Fruit fly (Drosophila melanogaster): Measurements from ENCODE around the gene Atpalpha.

Gene Atpalpha

DNA sequence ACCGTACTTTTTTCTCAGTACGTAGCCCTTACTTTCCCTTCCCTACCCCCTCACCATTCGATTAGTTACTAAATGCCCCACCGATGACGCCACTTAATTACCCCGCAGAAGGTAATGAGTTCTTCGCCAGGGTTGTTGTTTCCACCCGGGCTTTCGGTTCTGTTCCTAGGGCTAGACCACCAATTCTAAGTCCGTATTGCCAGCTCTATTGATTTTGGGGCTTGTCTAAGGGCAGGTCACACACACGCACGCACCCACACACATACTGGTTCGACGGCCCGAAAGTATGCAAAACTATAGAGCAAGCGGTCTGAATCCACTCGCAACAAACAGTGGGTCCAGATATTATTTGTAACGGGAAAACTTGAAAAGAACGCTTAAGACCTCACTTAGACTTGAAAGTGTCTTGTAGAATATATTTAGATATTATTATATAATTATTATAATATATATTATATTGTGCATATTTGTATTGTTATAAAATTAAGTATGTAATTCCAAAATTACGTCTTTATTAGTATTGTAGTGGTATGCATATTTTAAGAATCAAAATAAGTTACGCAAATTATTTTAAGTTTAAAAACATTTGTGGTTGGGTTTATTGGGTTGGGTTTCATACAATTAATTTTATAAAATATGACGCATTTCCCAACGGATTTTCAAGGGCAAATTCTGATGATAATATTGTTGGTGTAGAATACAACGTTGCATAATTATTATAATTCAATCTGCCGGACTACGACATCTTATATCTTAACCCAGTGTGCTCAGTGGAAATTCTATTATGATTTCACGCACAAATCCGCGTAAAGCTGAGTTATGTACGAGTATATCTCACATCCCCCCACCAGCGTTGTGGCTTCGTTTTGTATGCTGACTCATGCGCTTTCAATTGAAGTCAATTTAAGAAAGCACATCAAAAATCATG is 1.5 kb downstream of the Atpalpha start (continued):
- TF ChIP-seq CG34406 (GFP tag; optimal IDR thresholded peaks at IDR 0.05): peak; percentile 11
- no peak for TF ChIP-seq Sox102F (GFP tag; optimal IDR thresholded peaks at IDR 0.05)
- no peak for TF ChIP-seq CG9139 (GFP tag; optimal IDR thresholded peaks at IDR 0.05)
- TF ChIP-seq CG6792 (GFP tag; optimal IDR thresholded peaks at IDR 0.05): no peak
- TF ChIP-seq CG32006 (GFP tag; optimal IDR thresholded peaks at IDR 0.05): peak; percentile 32
- TF ChIP-seq spab (GFP tag; optimal IDR thresholded peaks at IDR 0.05): no peak
- no peak for TF ChIP-seq CG6808 (GFP tag; optimal IDR thresholded peaks at IDR 0.05)
- TF ChIP-seq Ets21C (GFP tag; optimal IDR thresholded peaks at IDR 0.05): no peak
- TF ChIP-seq cyc (GFP tag; optimal IDR thresholded peaks at IDR 0.05): no peak

DNA sequence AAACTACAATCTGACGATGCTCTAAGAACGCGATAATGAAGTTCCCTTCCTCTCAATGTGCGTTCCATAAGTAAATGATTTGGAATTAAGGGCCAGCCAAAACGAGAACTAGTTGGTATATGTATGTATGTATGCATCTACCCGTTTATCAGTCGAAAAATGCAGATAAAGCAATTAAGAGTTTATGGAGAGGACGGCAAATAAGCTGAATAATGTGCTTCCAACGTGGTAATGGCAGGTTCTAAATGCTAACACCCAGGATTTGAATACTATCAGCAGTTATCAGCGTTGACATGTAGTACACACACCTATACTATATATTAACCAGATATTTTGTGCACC is 2.1 kb downstream of the Atpalpha start:
- TF ChIP-seq CG16779 (tag; optimal IDR thresholded peaks at IDR 0.05): no peak
- no peak for TF ChIP-seq spab (GFP tag; optimal IDR thresholded peaks at IDR 0.05)
- no peak for TF ChIP-seq svp (GFP tag)
- no peak for TF ChIP-seq CG6854 (GFP tag; optimal IDR thresholded peaks at IDR 0.05)
- TF ChIP-seq Sox102F (GFP tag; optimal IDR thresholded peaks at IDR 0.05): no peak
- TF ChIP-seq CG8632 (GFP tag; optimal IDR thresholded peaks at IDR 0.05): no peak
- no peak for TF ChIP-seq CG3919 (GFP tag; optimal IDR thresholded peaks at IDR 0.05)
- TF ChIP-seq dac (GFP tag; optimal IDR thresholded peaks at IDR 0.05): no peak
- TF ChIP-seq Sox14 (GFP tag; optimal IDR thresholded peaks at IDR 0.05): no peak
- TF ChIP-seq CG6163 (GFP tag; IDR thresholded peaks at IDR 0.05): no peak
- TF ChIP-seq ss (GFP tag; optimal IDR thresholded peaks at IDR 0.05): no peak
- no peak for TF ChIP-seq CG11902 (GFP tag; optimal IDR thresholded peaks at IDR 0.05)

DNA sequence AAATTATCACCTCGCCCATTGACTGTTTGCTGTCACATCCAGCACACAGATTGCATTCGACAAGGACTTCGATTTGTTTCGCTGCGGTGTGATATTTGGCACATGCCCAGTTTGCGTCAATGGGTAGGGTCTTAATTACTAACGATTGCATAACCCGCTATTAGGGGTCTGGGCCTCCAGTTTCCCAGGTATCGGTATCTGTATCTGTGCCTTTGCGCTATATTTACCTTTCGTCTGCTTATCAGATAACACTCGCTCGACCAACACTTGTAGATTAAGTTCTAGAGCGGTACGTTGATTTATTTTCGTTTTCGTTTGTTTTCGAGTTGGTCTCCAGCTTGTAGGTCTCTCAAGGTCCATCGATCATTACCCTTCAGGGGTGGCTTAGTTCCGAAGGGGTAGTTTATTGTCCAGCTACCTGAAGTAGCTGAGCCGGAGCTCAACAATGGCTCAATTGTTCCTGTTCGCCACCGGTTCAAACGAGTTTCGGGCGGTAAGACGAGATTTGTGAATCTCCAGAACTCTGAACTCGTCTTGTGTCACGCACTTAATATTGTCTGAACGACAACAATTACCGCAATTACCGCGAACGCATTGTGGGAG is 2.9 kb downstream of the Atpalpha start:
- TF ChIP-seq Smox (GFP tag; optimal IDR thresholded peaks at IDR 0.05) (no peak), esn (GFP tag; optimal IDR thresholded peaks at IDR 0.05) (no peak), Eip93F (GFP tag; optimal IDR thresholded peaks at IDR 0.05) (no peak), CG6163 (GFP tag; IDR thresholded peaks at IDR 0.05) (no peak), vri (GFP tag; optimal IDR thresholded peaks at IDR 0.05) (peak; percentile 30), Eip78C (GFP tag) (peak; percentile 42), fkh (GFP tag; optimal IDR thresholded peaks at IDR 0.05) (peak; percentile 85), CG6808 (GFP tag; optimal IDR thresholded peaks at IDR 0.05) (no peak)

DNA sequence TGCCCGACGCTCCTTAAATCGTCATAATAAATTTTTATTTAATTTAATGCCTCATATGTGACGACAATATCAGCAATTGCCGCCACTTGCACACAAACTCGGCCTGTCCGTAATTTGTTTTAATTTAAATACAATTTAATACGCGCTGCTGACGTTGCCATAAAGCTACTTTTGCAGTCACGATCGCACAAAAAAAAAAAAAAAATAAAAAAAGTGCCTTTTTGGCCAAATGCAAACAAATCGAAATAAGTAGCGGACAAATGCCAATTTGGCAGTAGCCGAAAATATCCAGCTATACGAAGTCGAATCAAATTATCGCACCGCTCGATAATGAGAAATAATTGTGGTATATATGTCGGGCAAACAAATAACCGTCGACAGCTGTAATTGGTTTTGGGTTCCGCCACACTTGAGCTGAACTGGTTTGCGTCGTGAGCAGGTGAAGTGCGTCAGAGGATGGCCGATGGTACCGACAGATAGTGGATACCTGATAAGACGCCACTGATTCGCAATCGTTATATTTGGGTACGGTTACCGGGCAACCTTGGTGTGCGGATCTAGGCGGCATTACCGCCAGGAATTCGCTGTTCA is 4.0 kb downstream of the Atpalpha start:
- no peak for TF ChIP-seq Ets21C (GFP tag; optimal IDR thresholded peaks at IDR 0.05)
- TF ChIP-seq Eip75B (GFP tag; optimal IDR thresholded peaks at IDR 0.05): no peak
- no peak for TF ChIP-seq dac (GFP tag; optimal IDR thresholded peaks at IDR 0.05)
- TF ChIP-seq vri (GFP tag; optimal IDR thresholded peaks at IDR 0.05): peak; percentile 61
- TF ChIP-seq Sox14 (GFP tag; optimal IDR thresholded peaks at IDR 0.05): no peak
- no peak for TF ChIP-seq CG11294 (GFP tag; IDR thresholded peaks at IDR 0.05)
- peak; percentile 13 for TF ChIP-seq fkh (GFP tag; optimal IDR thresholded peaks at IDR 0.05)

DNA sequence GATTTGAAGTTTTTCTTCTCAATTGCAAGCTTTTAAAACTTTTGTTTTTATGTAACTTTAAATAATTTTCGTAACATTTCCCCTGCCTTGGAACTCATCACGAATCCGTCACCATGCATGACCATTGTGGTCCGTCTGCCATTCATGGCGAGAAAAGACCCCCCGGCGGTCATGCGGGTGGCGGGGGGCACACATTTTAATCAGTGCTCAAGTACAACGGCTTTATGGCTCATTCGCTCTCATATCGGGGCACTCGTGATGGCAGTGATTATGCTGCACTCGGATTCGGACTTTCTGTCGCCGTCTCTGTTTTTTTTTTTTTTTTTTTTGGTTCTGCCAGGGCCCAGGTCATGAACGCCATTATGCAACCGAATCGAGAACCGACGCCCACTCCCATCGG is 6.0 kb downstream of the Atpalpha start:
- TF ChIP-seq svp (GFP tag) (peak; percentile 94), CG11762 (GFP tag; optimal IDR thresholded peaks at IDR 0.05; ENCODE audit: insufficient read depth) (no peak), Eip78C (GFP tag) (peak; percentile 22)

DNA sequence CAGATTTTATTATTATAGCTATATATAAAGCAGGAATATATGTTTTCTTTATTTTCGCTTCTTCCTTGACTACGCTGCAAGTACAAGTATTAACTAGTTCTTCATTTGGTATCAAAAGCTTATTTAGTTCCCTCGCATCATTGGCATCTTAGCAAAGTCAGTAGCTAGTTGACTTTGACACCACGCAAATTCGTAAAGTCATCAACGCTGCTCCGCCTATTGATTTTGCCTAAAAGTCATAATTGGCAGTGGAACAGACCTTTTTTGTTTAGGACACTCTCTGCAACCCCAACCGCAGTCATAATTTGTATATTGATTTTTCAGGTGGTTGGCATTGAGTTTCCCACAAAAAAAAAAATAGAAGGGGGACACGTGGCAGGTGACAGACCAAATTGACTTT is 6.6 kb downstream of the Atpalpha start:
- TF ChIP-seq OdsH (GFP tag; optimal IDR thresholded peaks at IDR 0.05) (no peak), Sox15 (GFP tag; optimal IDR thresholded peaks at IDR 0.05) (no peak), fkh (GFP tag; optimal IDR thresholded peaks at IDR 0.05) (peak; percentile 49)
